Fruit fly (Drosophila melanogaster) S2 (cell line): Measurements from ENCODE around the gene orb2.

ENCODE experiments used
- CG8478 ChIP-seq: fragments of >200 bp; optimal IDR thresholded peaks from 2 replicates; lab custom pipeline; 2018
- CTCF ChIP-seq, 2 experiments: fragments of >200 bp; optimal IDR thresholded peaks; 2 replicates each; lab custom pipeline; 2018

- TF ChIP-seq CG8478 (lab: Kevin White, UChicago) (no peak), CTCF (optimal IDR thresholded peaks at IDR 0.05; lab: Kevin White, UChicago) (no peak)
Observed at dm6 chr3L:8920710-8921109, 33.6 kb downstream of the orb2 start.
